Worm (Caenorhabditis elegans) whole organism, L1 larva: ENCODE measurements around the gene C37C3.18.

Experiments
- C04F5.9 ChIP-seq: sonication (generic microtip); optimal IDR thresholded peaks from 2 replicates; lab custom pipeline; 2016; ENCODE audit warnings: missing genetic modification characterization, missing compliant biosample characterization
- C16A3.4 ChIP-seq: fragments of 150-350 bp; optimal IDR thresholded peaks from 2 replicates; lab custom pipeline; 2014; ENCODE audit warnings: missing biosample characterization, missing genetic modification characterization
- F16B12.6 ChIP-seq: fragments of 150-350 bp; optimal IDR thresholded peaks from 2 replicates; lab custom pipeline; 2014; ENCODE audit warnings: missing biosample characterization, missing genetic modification characterization
- Y116A8C.19 ChIP-seq: sonication (generic microtip); optimal IDR thresholded peaks from 2 replicates; lab custom pipeline; 2016; ENCODE audit warnings: missing compliant biosample characterization, missing genetic modification characterization, borderline replicate concordance
- aha-1 ChIP-seq: fragments of 150-350 bp; optimal IDR thresholded peaks from 2 replicates; lab custom pipeline; 2014; ENCODE audit warnings: missing biosample characterization, missing genetic modification characterization
- ceh-82 ChIP-seq, 3 experiments: fragments of 150-350 bp in 1 of 3; sonication (generic microtip) in 2 of 3; optimal IDR thresholded peaks; 2 replicates each; lab custom pipeline; 2014 to 2017; ENCODE audit warnings: missing biosample characterization in 3 of 3, missing genetic modification characterization in 3 of 3
- ceh-88 ChIP-seq: fragments of 200-800 bp; sonication (Bioruptor generic); IDR thresholded peaks from 2 replicates; pipeline ENCODE4 v1.3.6; 2022; ENCODE audit warnings: missing genetic modification characterization, missing compliant biosample characterization
- ces-1 ChIP-seq: fragments of 150-350 bp; optimal IDR thresholded peaks from 2 replicates; lab custom pipeline; 2014; ENCODE audit warnings: missing biosample characterization, missing genetic modification reagents, missing genetic modification characterization
- dsc-1 ChIP-seq: sonication (generic microtip); optimal IDR thresholded peaks from 2 replicates; lab custom pipeline; 2016; ENCODE audit warnings: mild to moderate bottlenecking, missing genetic modification characterization, missing compliant biosample characterization
- efl-1 ChIP-seq, 4 experiments: fragments of 150-350 bp; optimal IDR thresholded peaks in 3 of 4; peaks in 1 of 4; 1 replicate in 1 of 4; 2 replicates in 3 of 4; lab custom pipeline; 2014; ENCODE audit warnings: missing biosample characterization in 2 of 4, missing genetic modification characterization in 2 of 4, missing genetic modification reagents in 2 of 4
- efl-3 ChIP-seq: fragments of 200-800 bp; sonication (Bioruptor generic); optimal IDR thresholded peaks from 2 replicates; lab custom pipeline; 2018; ENCODE audit warnings: mild to moderate bottlenecking, missing genetic modification characterization, missing compliant biosample characterization
- fkh-10 ChIP-seq: sonication (generic microtip); optimal IDR thresholded peaks from 2 replicates; lab custom pipeline; 2017; ENCODE audit warnings: missing biosample characterization, missing genetic modification reagents, missing genetic modification characterization
- fkh-4 ChIP-seq: sonication (generic microtip); optimal IDR thresholded peaks from 2 replicates; lab custom pipeline; 2016; ENCODE audit warnings: missing compliant biosample characterization, missing genetic modification characterization, borderline replicate concordance
- fkh-8 ChIP-seq: sonication (generic microtip); optimal IDR thresholded peaks from 2 replicates; lab custom pipeline; 2016; ENCODE audit warnings: mild to moderate bottlenecking, missing genetic modification characterization, missing compliant biosample characterization
- hlh-4 ChIP-seq: sonication (generic microtip); optimal IDR thresholded peaks from 2 replicates; lab custom pipeline; 2016; ENCODE audit warnings: mild to moderate bottlenecking, missing genetic modification characterization, missing compliant biosample characterization
- irx-1 ChIP-seq: sonication (generic microtip); optimal IDR thresholded peaks from 2 replicates; lab custom pipeline; 2016; ENCODE audit warnings: missing genetic modification characterization, missing compliant biosample characterization
- isw-1 ChIP-seq: fragments of 200-800 bp; sonication (Bioruptor generic); IDR thresholded peaks from 2 replicates; pipeline ENCODE4 v1.3.6; 2022; ENCODE audit warnings: missing genetic modification characterization, missing compliant biosample characterization
- lin-14 ChIP-seq: fragments of 200-800 bp; sonication (Bioruptor generic); optimal IDR thresholded peaks from 2 replicates; lab custom pipeline; 2018; ENCODE audit warnings: mild to moderate bottlenecking, missing genetic modification characterization, moderate library complexity, missing compliant biosample characterization
- lsy-2 ChIP-seq, 2 experiments: fragments of 150-350 bp; optimal IDR thresholded peaks; 2 replicates each; lab custom pipeline; 2014; ENCODE audit warnings: missing biosample characterization in 2 of 2, missing genetic modification characterization in 2 of 2
- mep-1 ChIP-seq: fragments of 150-350 bp; optimal IDR thresholded peaks from 2 replicates; lab custom pipeline; 2014; ENCODE audit warnings: missing biosample characterization, missing genetic modification characterization
- nhr-11 ChIP-seq: fragments of 150-350 bp; optimal IDR thresholded peaks from 2 replicates; lab custom pipeline; 2014; ENCODE audit warnings: missing biosample characterization, missing genetic modification characterization
- nhr-12 ChIP-seq: sonication (generic microtip); optimal IDR thresholded peaks from 2 replicates; lab custom pipeline; 2017; ENCODE audit warnings: missing biosample characterization, missing genetic modification characterization
- nhr-19 ChIP-seq: fragments of 200-800 bp; sonication (Bioruptor generic); conservative IDR thresholded peaks from 2 replicates; pipeline ENCODE4 v1.3.6; 2022; ENCODE audit warnings: missing genetic modification characterization, missing compliant biosample characterization
- nhr-20 ChIP-seq: sonication (generic microtip); optimal IDR thresholded peaks from 2 replicates; lab custom pipeline; 2016; ENCODE audit warnings: mild to moderate bottlenecking, missing genetic modification characterization, missing compliant biosample characterization
- nhr-237 ChIP-seq: fragments of 150-350 bp; optimal IDR thresholded peaks from 2 replicates; lab custom pipeline; 2014; ENCODE audit warnings: missing biosample characterization, missing genetic modification characterization
- nhr-47 ChIP-seq: sonication (generic microtip); optimal IDR thresholded peaks from 2 replicates; lab custom pipeline; 2016; ENCODE audit warnings: mild to moderate bottlenecking, missing genetic modification characterization, moderate library complexity, missing compliant biosample characterization
- nhr-71 ChIP-seq: sonication (generic microtip); optimal IDR thresholded peaks from 2 replicates; lab custom pipeline; 2016; ENCODE audit warnings: mild to moderate bottlenecking, missing genetic modification characterization, moderate library complexity, missing compliant biosample characterization
- nhr-85 ChIP-seq: sonication (generic microtip); peaks from one replicate; lab custom pipeline; 2016; ENCODE audit warnings: missing genetic modification characterization, inconsistent platforms, missing compliant biosample characterization
- nhr-90 ChIP-seq: sonication (generic microtip); optimal IDR thresholded peaks from 2 replicates; lab custom pipeline; 2016; ENCODE audit warnings: mild to moderate bottlenecking, missing genetic modification characterization, missing compliant biosample characterization; ENCODE audit not compliant: poor library complexity
- pqm-1 ChIP-seq: sonication (generic microtip); optimal IDR thresholded peaks from 3 replicates; lab custom pipeline; 2017; ENCODE audit warnings: missing biosample characterization, missing genetic modification characterization
- rnt-1 ChIP-seq: sonication (generic microtip); optimal IDR thresholded peaks from 2 replicates; lab custom pipeline; 2016; ENCODE audit warnings: mild to moderate bottlenecking, missing genetic modification characterization, moderate library complexity, missing compliant biosample characterization
- skn-1 ChIP-seq: fragments of 150-350 bp; optimal IDR thresholded peaks from 2 replicates; lab custom pipeline; 2014; ENCODE audit warnings: missing biosample characterization, missing genetic modification characterization
- snpc-4 ChIP-seq: fragments of 150-350 bp; optimal IDR thresholded peaks from 2 replicates; lab custom pipeline; 2014; ENCODE audit warnings: missing biosample characterization, missing genetic modification characterization
- sox-4 ChIP-seq: sonication (generic microtip); optimal IDR thresholded peaks from 2 replicates; lab custom pipeline; 2016; ENCODE audit warnings: missing genetic modification characterization, missing compliant biosample characterization
- sptf-1 ChIP-seq: fragments of 150-350 bp; optimal IDR thresholded peaks from 2 replicates; lab custom pipeline; 2014; ENCODE audit warnings: missing biosample characterization, missing genetic modification characterization
- tbx-2 ChIP-seq: sonication (generic microtip); optimal IDR thresholded peaks from 2 replicates; lab custom pipeline; 2016; ENCODE audit warnings: missing genetic modification characterization, missing compliant biosample characterization
- unc-86 ChIP-seq: sonication (generic microtip); optimal IDR thresholded peaks from 2 replicates; lab custom pipeline; 2016; ENCODE audit warnings: missing genetic modification characterization, missing compliant biosample characterization
- unc-98 ChIP-seq: fragments of 200-800 bp; sonication (Bioruptor generic); IDR thresholded peaks from 2 replicates; pipeline ENCODE4 v1.3.6; 2022; ENCODE audit warnings: missing genetic modification characterization, missing compliant biosample characterization
- ztf-4 ChIP-seq: fragments of 150-350 bp; optimal IDR thresholded peaks from 2 replicates; lab custom pipeline; 2014; ENCODE audit warnings: missing biosample characterization, missing genetic modification characterization

The C37C3.18 gene

DNA sequence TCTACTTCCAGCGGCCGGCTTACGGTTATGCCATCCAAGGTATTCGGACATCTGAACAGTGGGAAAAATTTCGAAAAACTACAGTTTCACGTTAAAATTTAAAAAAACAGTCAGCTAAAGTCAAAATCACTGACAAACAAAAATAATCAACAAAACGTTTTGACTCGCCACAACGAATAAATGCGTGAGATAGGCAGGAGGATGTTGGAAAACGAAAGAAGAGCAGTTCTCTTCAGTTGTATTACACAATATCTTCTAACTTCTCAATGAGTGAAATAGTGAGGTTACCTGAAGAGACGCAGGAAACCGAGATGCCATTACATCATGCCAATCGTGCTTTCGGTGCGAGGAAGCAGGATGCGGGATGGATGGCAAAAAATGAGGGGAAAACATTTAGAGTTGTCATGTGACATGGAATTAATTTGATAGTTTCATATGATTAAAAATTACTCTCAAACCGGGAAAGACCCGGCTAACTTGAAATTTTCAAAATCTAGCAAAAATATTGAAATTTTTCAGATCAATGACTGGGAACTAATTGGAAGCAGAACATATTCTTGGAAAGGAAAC is 39.1 kb downstream of the C37C3.18 start, which contains the start of gene F40A3.6 (continued):
- no peak for TF ChIP-seq hlh-4 (tag; lab: Kevin White, UChicago)
- peak; percentile 39 to 41 for TF ChIP-seq lsy-2 (tag; optimal IDR thresholded peaks at IDR 0.05; lab: Kevin White, UChicago)
- no peak for TF ChIP-seq efl-3 (GFP tag; lab: Kevin White, UChicago)
- peak; percentile 80 for TF ChIP-seq rnt-1 (tag; lab: Kevin White, UChicago)
- TF ChIP-seq isw-1 (GFP tag; lab: Robert Waterston, UW), result no peak
- peak; percentile 6 for TF ChIP-seq fkh-4 (tag; lab: Kevin White, UChicago)
- no peak for TF ChIP-seq snpc-4 (tag; lab: Kevin White, UChicago)
- TF ChIP-seq nhr-71 (tag; lab: Kevin White, UChicago), result peak; percentile 79
- no peak for TF ChIP-seq tbx-2 (tag; lab: Kevin White, UChicago)
- TF ChIP-seq nhr-12 (tag; lab: Kevin White, UChicago), result no peak
- TF ChIP-seq lin-14 (GFP tag; lab: Kevin White, UChicago), result peak; percentile 86
- no peak for TF ChIP-seq fkh-10
- no peak for TF ChIP-seq ces-1 (GFP tag; lab: Kevin White, UChicago)
- TF ChIP-seq pqm-1, result no peak
- no peak for TF ChIP-seq aha-1
- TF ChIP-seq F16B12.6, result no peak
- TF ChIP-seq nhr-90 (tag; lab: Kevin White, UChicago), result no peak
- peak; percentile 3 to 24 for TF ChIP-seq efl-1 (optimal IDR thresholded peaks at IDR 0.05; lab: Kevin White, UChicago)
- TF ChIP-seq efl-1 (GFP tag; optimal IDR thresholded peaks at IDR 0.05 in 1 of 2; lab: Kevin White, UChicago), result peak; percentile 11 to 82
- TF ChIP-seq irx-1 (tag; lab: Kevin White, UChicago), result no peak
- TF ChIP-seq nhr-47 (tag; lab: Kevin White, UChicago), result peak; percentile 29
- TF ChIP-seq nhr-19, result peak; percentile 56
- no peak for TF ChIP-seq C04F5.9
- TF ChIP-seq unc-86 (tag; lab: Kevin White, UChicago), result no peak
- peak; percentile 20 for TF ChIP-seq mep-1 (tag; lab: Kevin White, UChicago)
- TF ChIP-seq nhr-20 (tag; lab: Kevin White, UChicago), result peak; percentile 10

DNA sequence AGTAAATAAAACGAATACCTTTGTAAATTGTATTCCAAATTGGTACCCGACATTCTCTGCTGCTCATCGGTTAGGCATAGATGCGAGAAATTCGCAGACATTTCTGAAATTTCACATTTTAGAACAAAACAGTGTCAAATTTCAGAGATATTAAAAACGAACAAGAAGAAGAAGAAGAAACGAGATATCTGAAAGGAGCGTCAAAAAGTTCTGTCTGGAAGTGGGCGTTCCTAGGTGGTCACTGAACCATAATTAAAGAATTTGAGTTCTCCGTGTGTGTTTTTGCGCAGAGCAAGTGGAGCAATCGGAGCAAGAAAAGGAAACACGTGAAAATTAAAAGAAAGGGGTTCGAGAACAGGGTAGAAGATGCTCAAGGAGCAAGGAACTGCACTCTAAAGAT is 45.0 kb downstream of the C37C3.18 start, which contains the start of gene F40A3.7:
F40A3.7 (minus strand) TSS at position 101 of the 400 bp plus-strand sequence.
- no peak for TF ChIP-seq ceh-88 (GFP tag; lab: Robert Waterston, UW)
- no peak for TF ChIP-seq sptf-1 (tag; lab: Kevin White, UChicago)
- TF ChIP-seq skn-1 (tag; lab: Kevin White, UChicago), result no peak
- no peak for TF ChIP-seq fkh-8 (tag; lab: Kevin White, UChicago)
- no peak for TF ChIP-seq Y116A8C.19 (tag; lab: Kevin White, UChicago)
- TF ChIP-seq unc-98, result no peak
- TF ChIP-seq nhr-237 (tag; lab: Kevin White, UChicago), result no peak
- no peak for TF ChIP-seq tbx-2 (tag; lab: Kevin White, UChicago)
- no peak for TF ChIP-seq dsc-1 (tag; lab: Kevin White, UChicago)
- no peak for TF ChIP-seq rnt-1 (tag; lab: Kevin White, UChicago)
- no peak for TF ChIP-seq efl-3 (GFP tag; lab: Kevin White, UChicago)
- TF ChIP-seq nhr-85 (tag; lab: Kevin White, UChicago), result no peak
- no peak for TF ChIP-seq ceh-82 (tag; optimal IDR thresholded peaks at IDR 0.05; lab: Kevin White, UChicago)
- TF ChIP-seq C16A3.4 (tag; lab: Kevin White, UChicago), result no peak

DNA sequence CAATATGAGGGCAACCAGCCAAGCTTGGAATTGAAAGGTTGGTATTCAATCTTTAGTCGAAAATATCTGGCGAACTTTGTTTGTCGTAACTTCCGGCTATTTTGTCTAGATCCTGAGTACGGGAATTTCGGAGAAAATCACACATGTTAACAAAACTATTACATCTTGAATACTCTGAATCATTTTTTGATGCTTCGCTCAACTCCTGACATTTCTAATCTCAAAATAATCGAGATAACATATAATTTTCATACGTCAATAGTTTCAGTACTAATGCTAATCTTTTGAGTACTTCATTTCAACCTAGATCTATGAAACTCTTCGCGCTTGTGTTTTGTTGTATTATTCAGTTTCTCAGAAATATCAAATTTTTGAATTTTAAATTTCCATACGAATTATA is 46.4 kb downstream of the C37C3.18 start:
- TF ChIP-seq nhr-11, result peak; percentile 25
- TF ChIP-seq ztf-4 (tag; lab: Kevin White, UChicago), result no peak
- TF ChIP-seq nhr-47 (tag; lab: Kevin White, UChicago), result peak; percentile 9
- TF ChIP-seq dsc-1 (tag; lab: Kevin White, UChicago), result peak; percentile 43
- no peak for TF ChIP-seq unc-86 (tag; lab: Kevin White, UChicago)
- TF ChIP-seq nhr-71 (tag; lab: Kevin White, UChicago), result peak; percentile 63
- TF ChIP-seq fkh-8 (tag; lab: Kevin White, UChicago), result peak; percentile 78
- peak; percentile 47 for TF ChIP-seq sox-4 (tag; lab: Kevin White, UChicago)
